Worm (Caenorhabditis elegans) whole organism, L1 larva: ENCODE results near the gene pept-1.

Experiments
- aly-2 ChIP-seq: fragments of 150-350 bp; optimal IDR thresholded peaks from 2 replicates; lab custom pipeline; 2014; ENCODE audit warnings: missing biosample characterization, missing genetic modification characterization
- elt-2 ChIP-seq: sonication (generic microtip); optimal IDR thresholded peaks from 2 replicates; lab custom pipeline; 2016; ENCODE audit warnings: missing genetic modification characterization, mild to moderate bottlenecking, inconsistent platforms, missing compliant biosample characterization, missing genetic modification reagents
- lin-13 ChIP-seq: fragments of 150-350 bp; optimal IDR thresholded peaks from 2 replicates; lab custom pipeline; 2014; ENCODE audit warnings: missing biosample characterization, missing genetic modification reagents, missing genetic modification characterization
- nhr-12 ChIP-seq: sonication (generic microtip); optimal IDR thresholded peaks from 2 replicates; lab custom pipeline; 2017; ENCODE audit warnings: missing biosample characterization, missing genetic modification characterization
- nhr-76 ChIP-seq: sonication (generic microtip); optimal IDR thresholded peaks from 2 replicates; lab custom pipeline; 2017; ENCODE audit warnings: missing biosample characterization, missing genetic modification characterization
- snpc-4 ChIP-seq: fragments of 150-350 bp; optimal IDR thresholded peaks from 2 replicates; lab custom pipeline; 2014; ENCODE audit warnings: missing biosample characterization, missing genetic modification characterization
- zag-1 ChIP-seq: fragments of 150-350 bp; optimal IDR thresholded peaks from 2 replicates; lab custom pipeline; 2014; ENCODE audit warnings: missing biosample characterization, missing genetic modification characterization

ce11 chrX:6462479-6462878, 5.8 kb downstream of the pept-1 start:
- no peak for TF ChIP-seq lin-13 (GFP tag; lab: Kevin White, UChicago)
- no peak for TF ChIP-seq nhr-76 (tag; lab: Kevin White, UChicago)
- TF ChIP-seq elt-2 (tag; lab: Kevin White, UChicago), result no peak
- no peak for TF ChIP-seq nhr-12 (tag; lab: Kevin White, UChicago)
- no peak for TF ChIP-seq snpc-4 (tag; lab: Kevin White, UChicago)
- no peak for TF ChIP-seq aly-2 (tag; lab: Kevin White, UChicago)
- no peak for TF ChIP-seq zag-1
